Fruit fly (Drosophila melanogaster): ENCODE measurements around the gene CG31688.

The CG31688 gene

dm6 chr2L:20476718-20477277, 50.8 kb downstream of the CG31688 start (continued):
- no peak for TF ChIP-seq NfI (GFP tag; optimal IDR thresholded peaks at IDR 0.05)
- TF ChIP-seq chm (GFP tag; IDR thresholded peaks at IDR 0.05), result peak; percentile 54; the same call in 1 of the 2 replicates
- peak; percentile 41 for TF ChIP-seq pros (GFP tag; optimal IDR thresholded peaks at IDR 0.05)
- TF ChIP-seq Optix (GFP tag; IDR thresholded peaks at IDR 0.05), result no peak
- TF ChIP-seq Oaz (GFP tag; IDR thresholded peaks at IDR 0.05), result no peak
- peak; percentile 56 for TF ChIP-seq lmd (GFP tag; IDR thresholded peaks at IDR 0.05)
- TF ChIP-seq prd (optimal IDR thresholded peaks at IDR 0.05), result no peak
- TF ChIP-seq prd (GFP tag; IDR thresholded peaks at IDR 0.05), result no peak
- peak; percentile 46; the same call in 1 of the 2 replicates for TF ChIP-seq crol (GFP tag; IDR thresholded peaks at IDR 0.05)
- TF ChIP-seq CG7786 (GFP tag; optimal IDR thresholded peaks at IDR 0.05), result no peak
- TF ChIP-seq twi (tag; optimal IDR thresholded peaks at IDR 0.05), result peak; percentile 98
- peak; percentile 29 for TF ChIP-seq HLHmδ (GFP tag; optimal IDR thresholded peaks at IDR 0.05)
- no peak for TF ChIP-seq ssp (GFP tag; IDR thresholded peaks at IDR 0.05)
- no peak for TF ChIP-seq E2f2 (GFP tag; IDR thresholded peaks at IDR 0.05)
- TF ChIP-seq CG17912 (GFP tag; optimal IDR thresholded peaks at IDR 0.05), result no peak
- TF ChIP-seq chinmo (GFP tag; IDR thresholded peaks at IDR 0.05; ENCODE audit: partially characterized antibody), result 0 out of 4 replicates have a peak, but pooled peaks have one; percentile 15
- no peak for TF ChIP-seq CG6791 (GFP tag; IDR thresholded peaks at IDR 0.05; ENCODE audit: partially characterized antibody)
- no peak for TF ChIP-seq klu (GFP tag; IDR thresholded peaks at IDR 0.05)
- peak; percentile 31 for TF ChIP-seq zen (tag; optimal IDR thresholded peaks at IDR 0.05)
- TF ChIP-seq ro (GFP tag; IDR thresholded peaks at IDR 0.05), result no peak
- TF ChIP-seq CG2199 (GFP tag; IDR thresholded peaks at IDR 0.05), result 0 out of 3 replicates have a peak, but pooled peaks have one; percentile 44
- TF ChIP-seq ham (GFP tag; IDR thresholded peaks at IDR 0.05), result no peak
- no peak for TF ChIP-seq lab (GFP tag; optimal IDR thresholded peaks at IDR 0.05)
- no peak for TF ChIP-seq Trl (optimal IDR thresholded peaks at IDR 0.05)
- TF ChIP-seq Trl (GFP tag; optimal IDR thresholded peaks at IDR 0.05), result no peak
- TF ChIP-seq CG11085 (GFP tag; IDR thresholded peaks at IDR 0.05), result no peak
- TF ChIP-seq Fer2 (tag; optimal IDR thresholded peaks at IDR 0.05), result no peak
- peak; percentile 17; the same call in 1 of the 2 replicates for TF ChIP-seq Xrp1 (GFP tag; IDR thresholded peaks at IDR 0.05)
- no peak for TF ChIP-seq Hmr (GFP tag; optimal IDR thresholded peaks at IDR 0.05)
- TF ChIP-seq slp2 (GFP tag; optimal IDR thresholded peaks at IDR 0.05), result no peak
- TF ChIP-seq Doc2 (GFP tag; IDR thresholded peaks at IDR 0.05), result no peak
- no peak for TF ChIP-seq row (GFP tag; IDR thresholded peaks at IDR 0.05)
- TF ChIP-seq CG11696 (GFP tag; IDR thresholded peaks at IDR 0.05), result no peak
- peak; percentile 45 for TF ChIP-seq kni (GFP tag; optimal IDR thresholded peaks at IDR 0.05)
- TF ChIP-seq kay (GFP tag; optimal IDR thresholded peaks at IDR 0.05), result no peak
- no peak for TF ChIP-seq CG9876 (GFP tag; optimal IDR thresholded peaks at IDR 0.05)
- no peak for TF ChIP-seq CG31224 (GFP tag; IDR thresholded peaks at IDR 0.05)
- TF ChIP-seq lola (GFP tag; optimal IDR thresholded peaks at IDR 0.05), result no peak
- TF ChIP-seq en (GFP tag; optimal IDR thresholded peaks at IDR 0.05), result no peak
- no peak for TF ChIP-seq CG7963 (GFP tag; IDR thresholded peaks at IDR 0.05; ENCODE audit: partially characterized antibody)
- TF ChIP-seq CG32772 (GFP tag; IDR thresholded peaks at IDR 0.05), result no peak
- TF ChIP-seq dmrt11E (tag; optimal IDR thresholded peaks at IDR 0.05), result no peak
- no peak for TF ChIP-seq Sin3A (optimal IDR thresholded peaks at IDR 0.05)
